Worm (Caenorhabditis elegans) whole organism, early embryonic: ENCODE measurements around the gene C13F10.8.

Source experiments
- F13C5.2 ChIP-seq: sonication (generic microtip); optimal IDR thresholded peaks from 2 replicates; lab custom pipeline; 2017; ENCODE audit warnings: mild to moderate bottlenecking, missing genetic modification characterization, inconsistent platforms, missing compliant biosample characterization
- aly-1 ChIP-seq: sonication (generic microtip); optimal IDR thresholded peaks from 2 replicates; lab custom pipeline; 2016; ENCODE audit warnings: missing genetic modification characterization, missing compliant biosample characterization
- ama-1 ChIP-seq: fragments of 150-350 bp; optimal IDR thresholded peaks from 2 replicates; lab custom pipeline; 2014
- ceh-13 ChIP-seq: fragments of 200-800 bp; sonication (Bioruptor generic); optimal IDR thresholded peaks from 2 replicates; lab custom pipeline; 2018; ENCODE audit warnings: mild to moderate bottlenecking, missing genetic modification characterization, missing compliant biosample characterization
- ceh-36 ChIP-seq: sonication (generic microtip); optimal IDR thresholded peaks from 2 replicates; lab custom pipeline; 2016; ENCODE audit warnings: missing genetic modification characterization, inconsistent platforms, missing compliant biosample characterization
- flt-1 ChIP-seq: fragments of 200-800 bp; sonication (Bioruptor generic); IDR thresholded peaks from 2 replicates; pipeline ENCODE4 v1.3.6; 2022; ENCODE audit warnings: missing genetic modification characterization, missing compliant biosample characterization
- hmbx-1 ChIP-seq: sonication (generic microtip); optimal IDR thresholded peaks from 2 replicates; lab custom pipeline; 2016; ENCODE audit warnings: mild to moderate bottlenecking, missing genetic modification characterization, missing compliant biosample characterization
- hmg-4 ChIP-seq: fragments of 200-800 bp; sonication (Bioruptor generic); optimal IDR thresholded peaks from 2 replicates; lab custom pipeline; 2018; ENCODE audit warnings: mild to moderate bottlenecking, missing genetic modification characterization, missing compliant biosample characterization
- hnd-1 ChIP-seq: sonication (generic microtip); optimal IDR thresholded peaks from 2 replicates; lab custom pipeline; 2016; ENCODE audit warnings: missing genetic modification characterization, missing compliant biosample characterization
- pes-1 ChIP-seq: fragments of 200-800 bp; sonication (Bioruptor generic); IDR thresholded peaks from 2 replicates; pipeline ENCODE4 v1.3.6; 2022; ENCODE audit warnings: missing genetic modification reagents, missing genetic modification characterization, missing compliant biosample characterization
- scrt-1 ChIP-seq: fragments of 200-800 bp; sonication (Bioruptor generic); IDR thresholded peaks from 2 replicates; pipeline ENCODE4 v1.3.6; 2022; ENCODE audit warnings: missing genetic modification characterization, missing compliant biosample characterization
- tbx-11 ChIP-seq: fragments of 200-800 bp; sonication (Bioruptor generic); IDR thresholded peaks from 2 replicates; pipeline ENCODE4 v1.3.6; 2022; ENCODE audit warnings: missing genetic modification characterization, missing compliant biosample characterization
- tbx-37 ChIP-seq: fragments of 200-800 bp; sonication (Bioruptor generic); conservative IDR thresholded peaks from 2 replicates; pipeline ENCODE4 v1.3.6; 2022; ENCODE audit warnings: missing genetic modification reagents, missing genetic modification characterization, missing compliant biosample characterization
- tra-4 ChIP-seq: sonication (generic microtip); optimal IDR thresholded peaks from 2 replicates; lab custom pipeline; 2017; ENCODE audit warnings: missing genetic modification characterization, missing compliant biosample characterization

DNA sequence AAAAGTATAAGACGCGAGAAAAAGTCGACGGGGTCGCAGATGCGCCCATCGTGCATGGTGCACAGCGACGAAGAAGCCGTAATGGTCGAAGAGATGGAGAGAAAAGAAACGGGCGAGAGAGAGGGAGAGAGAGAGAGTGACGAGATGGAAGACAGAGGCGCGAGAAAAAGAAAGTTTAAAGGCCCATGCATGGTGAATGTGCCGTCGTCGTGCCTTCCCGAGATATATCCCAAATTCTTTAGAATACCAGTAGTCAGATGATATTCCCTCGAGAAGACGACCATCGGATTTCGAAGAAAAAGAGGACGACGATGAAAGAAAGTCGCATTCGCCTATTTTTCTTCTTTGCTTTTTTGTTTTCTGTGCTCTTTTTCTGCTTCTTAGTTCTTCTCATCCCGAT, 4.8 kb downstream of the C13F10.8 start:
- TF ChIP-seq ama-1 (no peak), tra-4 (tag; lab: Kevin White, UChicago) (no peak), flt-1 (no peak), ceh-13 (GFP tag; lab: Kevin White, UChicago) (no peak), scrt-1 (GFP tag; lab: Robert Waterston, UW) (no peak), tbx-37 (GFP tag; lab: Robert Waterston, UW) (no peak), hnd-1 (tag; lab: Kevin White, UChicago) (no peak), pes-1 (no peak), hmg-4 (no peak), ceh-36 (tag; lab: Kevin White, UChicago) (no peak), F13C5.2 (no peak), aly-1 (no peak), tbx-11 (GFP tag; lab: Robert Waterston, UW) (no peak), hmbx-1 (tag; lab: Kevin White, UChicago) (no peak)
